Fruit fly (Drosophila melanogaster) whole organism, embryonic: Measurements from ENCODE around the gene CG5071.
A peak's percentile ranks its signal among the peaks of the same experiment; 100 is the strongest.

Experiments used
- Antp ChIP-seq: fragments of 200-800 bp; sonication (Bioruptor generic); optimal IDR thresholded peaks from 3 replicates; lab custom pipeline; 2016; ENCODE audit warnings: missing biosample characterization, missing genetic modification characterization
- Asciz ChIP-seq: fragments of 200-800 bp; sonication (Bioruptor generic); optimal IDR thresholded peaks from 2 replicates; lab custom pipeline; 2017; ENCODE audit warnings: missing biosample characterization, mild to moderate bottlenecking, missing genetic modification characterization, missing genetic modification reagents
- CG10274 ChIP-seq: fragments of 200-800 bp; sonication (Bioruptor generic); optimal IDR thresholded peaks from 3 replicates; lab custom pipeline; 2017; ENCODE audit warnings: missing biosample characterization, mild to moderate bottlenecking, missing genetic modification characterization
- CG10321 ChIP-seq: fragments of 200-800 bp; sonication (Bioruptor generic); IDR thresholded peaks from 2 replicates; pipeline ENCODE4 v1.3.6; 2022; ENCODE audit warnings: missing biosample characterization, missing genetic modification characterization
- CG10366 ChIP-seq: fragments of 200-800 bp; sonication (Bioruptor generic); IDR thresholded peaks from 2 replicates; pipeline ENCODE4 v1.3.6; 2022; ENCODE audit warnings: missing biosample characterization, missing genetic modification characterization
- CG12299 ChIP-seq: fragments of 200-800 bp; sonication (Bioruptor generic); optimal IDR thresholded peaks from 2 replicates; lab custom pipeline; 2018; ENCODE audit warnings: missing biosample characterization, mild to moderate bottlenecking, missing genetic modification characterization
- CG1233 ChIP-seq: fragments of 200-800 bp; sonication (Bioruptor generic); optimal IDR thresholded peaks from 4 replicates; lab custom pipeline; 2018; ENCODE audit warnings: missing biosample characterization, mild to moderate bottlenecking, missing genetic modification characterization
- CG14667 ChIP-seq: fragments of 200-800 bp; sonication (Bioruptor generic); IDR thresholded peaks from 2 replicates; pipeline ENCODE4 v1.3.6; 2022; ENCODE audit warnings: missing biosample characterization, missing genetic modification characterization
- CG17359 ChIP-seq: fragments of 200-800 bp; sonication (Bioruptor generic); optimal IDR thresholded peaks from 3 replicates; lab custom pipeline; 2018; ENCODE audit warnings: missing biosample characterization, mild to moderate bottlenecking, missing genetic modification characterization, moderate library complexity
- CG2712 ChIP-seq: fragments of 200-800 bp; optimal IDR thresholded peaks from 3 replicates; lab custom pipeline; 2019; ENCODE audit warnings: missing biosample characterization, mild to moderate bottlenecking, missing genetic modification characterization, moderate library complexity
- CG31224 ChIP-seq: fragments of 200-800 bp; sonication (Bioruptor generic); IDR thresholded peaks from 2 replicates; pipeline ENCODE4 v1.3.6; 2022; ENCODE audit warnings: missing biosample characterization, missing genetic modification characterization
- CG33213 ChIP-seq: fragments of 200-800 bp; sonication (Bioruptor generic); optimal IDR thresholded peaks from 3 replicates; lab custom pipeline; 2016; ENCODE audit warnings: missing biosample characterization, missing genetic modification characterization
- CG4404 ChIP-seq: fragments of 200-800 bp; sonication (Bioruptor generic); IDR thresholded peaks from 2 replicates; pipeline ENCODE4 v1.3.6; 2022; ENCODE audit warnings: missing biosample characterization, missing genetic modification characterization
- CG5245 ChIP-seq: fragments of 200-800 bp; sonication (Bioruptor generic); optimal IDR thresholded peaks from 3 replicates; lab custom pipeline; 2016; ENCODE audit warnings: missing biosample characterization, missing genetic modification characterization
- CG6254 ChIP-seq: fragments of 200-800 bp; sonication (Bioruptor generic); optimal IDR thresholded peaks from 3 replicates; lab custom pipeline; 2017; ENCODE audit warnings: mild to moderate bottlenecking, missing biosample characterization, missing genetic modification reagents, missing genetic modification characterization
- CG6813 ChIP-seq: fragments of 200-800 bp; sonication (Bioruptor generic); optimal IDR thresholded peaks from 2 replicates; lab custom pipeline; 2017; ENCODE audit warnings: missing biosample characterization, missing genetic modification characterization, mild to moderate bottlenecking, moderate library complexity, missing genetic modification reagents
- CG7839 ChIP-seq: fragments of 200-800 bp; sonication (Bioruptor generic); optimal IDR thresholded peaks from 3 replicates; lab custom pipeline; 2018; ENCODE audit warnings: missing biosample characterization, mild to moderate bottlenecking, missing genetic modification characterization, moderate library complexity
- CHES-1-like ChIP-seq: fragments of 200-800 bp; sonication (Bioruptor generic); optimal IDR thresholded peaks from 2 replicates; lab custom pipeline; 2016; ENCODE audit warnings: missing biosample characterization, missing genetic modification characterization
- Camta ChIP-seq: fragments of 200-800 bp; sonication (Bioruptor generic); optimal IDR thresholded peaks from 2 replicates; lab custom pipeline; 2016; ENCODE audit warnings: missing biosample characterization, missing genetic modification characterization
- CkIIα-i1 ChIP-seq: fragments of 200-800 bp; sonication (Bioruptor generic); IDR thresholded peaks from 2 replicates; pipeline ENCODE4 v1.3.6; 2022; ENCODE audit warnings: missing biosample characterization, missing genetic modification characterization
- Doc2 ChIP-seq: fragments of 200-800 bp; sonication (Bioruptor generic); IDR thresholded peaks from 2 replicates; pipeline ENCODE4 v1.3.6; 2022; ENCODE audit warnings: missing biosample characterization, missing genetic modification characterization
- Elba2 ChIP-seq: fragments of 200-800 bp; sonication (Bioruptor generic); optimal IDR thresholded peaks from 3 replicates; lab custom pipeline; 2016; ENCODE audit warnings: missing biosample characterization, missing genetic modification characterization
- Fer3 ChIP-seq: fragments of 200-800 bp; sonication (Bioruptor generic); optimal IDR thresholded peaks from 2 replicates; lab custom pipeline; 2018; ENCODE audit warnings: missing biosample characterization, mild to moderate bottlenecking, missing genetic modification characterization, moderate library complexity
- Gsc ChIP-seq: fragments of 200-800 bp; sonication (Bioruptor generic); IDR thresholded peaks from 2 replicates; pipeline ENCODE4 v1.3.6; 2022; ENCODE audit warnings: missing biosample characterization, missing genetic modification characterization
- Hr78 ChIP-seq, 2 experiments: fragments of 200-800 bp in 1 of 2; fragments of >200 bp in 1 of 2; sonication (Bioruptor generic) in 1 of 2; optimal IDR thresholded peaks; 2 replicates each; lab custom pipeline; 2017 to 2019; ENCODE audit warnings: missing biosample characterization in 2 of 2, missing genetic modification characterization in 2 of 2, mild to moderate bottlenecking in 1 of 2, moderate library complexity in 1 of 2
- Meics ChIP-seq: fragments of 200-800 bp; sonication (Bioruptor generic); optimal IDR thresholded peaks from 2 replicates; lab custom pipeline; 2017; ENCODE audit warnings: missing biosample characterization, mild to moderate bottlenecking, missing genetic modification characterization
- Nf-YA ChIP-seq: fragments of 200-800 bp; sonication (Bioruptor generic); IDR thresholded peaks from 2 replicates; pipeline ENCODE4 v1.3.6; 2022; ENCODE audit warnings: missing biosample characterization, missing genetic modification characterization
- Ptx1 ChIP-seq: fragments of 200-800 bp; sonication (Bioruptor generic); IDR thresholded peaks from 2 replicates; pipeline ENCODE4 v1.3.6; 2022; ENCODE audit warnings: missing biosample characterization, missing genetic modification characterization
- Rfx ChIP-seq: fragments of 200-800 bp; sonication (Bioruptor generic); IDR thresholded peaks from 2 replicates; pipeline ENCODE4 v1.3.6; 2022; ENCODE audit warnings: missing biosample characterization, missing genetic modification characterization
- Sox102F ChIP-seq: fragments of 200-800 bp; sonication (Bioruptor generic); optimal IDR thresholded peaks from 2 replicates; lab custom pipeline; 2018; ENCODE audit warnings: missing biosample characterization, mild to moderate bottlenecking, missing genetic modification characterization, moderate library complexity
- bsh ChIP-seq, 2 experiments: fragments of 200-800 bp; sonication (Bioruptor generic); optimal IDR thresholded peaks; 2 replicates each; lab custom pipeline; 2017 to 2018; ENCODE audit warnings: mild to moderate bottlenecking in 2 of 2, missing biosample characterization in 2 of 2, missing genetic modification characterization in 2 of 2, moderate library complexity in 1 of 2
- caup ChIP-seq: fragments of 200-800 bp; sonication (Bioruptor generic); optimal IDR thresholded peaks from 3 replicates; lab custom pipeline; 2017; ENCODE audit warnings: missing biosample characterization, mild to moderate bottlenecking, missing genetic modification characterization, moderate library complexity; ENCODE audit not compliant: severe bottlenecking
- chm ChIP-seq: fragments of 200-800 bp; sonication (Bioruptor generic); IDR thresholded peaks from 2 replicates; pipeline ENCODE4 v1.3.6; 2022; ENCODE audit warnings: missing biosample characterization, missing genetic modification characterization
- dan ChIP-seq: fragments of 200-800 bp; sonication (Bioruptor generic); IDR thresholded peaks from 2 replicates; pipeline ENCODE4 v1.3.6; 2022; ENCODE audit warnings: missing biosample characterization, missing genetic modification characterization
- danr ChIP-seq: fragments of 200-800 bp; sonication (Bioruptor generic); IDR thresholded peaks from 2 replicates; pipeline ENCODE4 v1.3.6; 2022; ENCODE audit warnings: missing biosample characterization, missing genetic modification characterization
- disco-r ChIP-seq: fragments of 200-800 bp; sonication (Bioruptor generic); optimal IDR thresholded peaks from 2 replicates; lab custom pipeline; 2016; ENCODE audit warnings: missing biosample characterization, missing genetic modification characterization
- eve ChIP-seq, 2 experiments: fragments of >200 bp; optimal IDR thresholded peaks; 2 replicates each; lab custom pipeline; 2017; ENCODE audit warnings: missing biosample characterization in 2 of 2, missing genetic modification characterization in 2 of 2
- ewg ChIP-seq: fragments of 200-800 bp; sonication (Bioruptor generic); optimal IDR thresholded peaks from 3 replicates; lab custom pipeline; 2017; ENCODE audit warnings: mild to moderate bottlenecking, missing biosample characterization, missing genetic modification reagents, missing genetic modification characterization
- ind ChIP-seq: fragments of 200-800 bp; sonication (Bioruptor generic); optimal IDR thresholded peaks from 3 replicates; lab custom pipeline; 2016; ENCODE audit warnings: missing biosample characterization, missing genetic modification characterization
- lov ChIP-seq, 2 experiments: fragments of 200-800 bp in 1 of 2; fragments of >200 bp in 1 of 2; sonication (Bioruptor generic) in 1 of 2; IDR thresholded peaks in 1 of 2; optimal IDR thresholded peaks in 1 of 2; 2 replicates in 1 of 2; 3 replicates in 1 of 2; pipeline versions ENCODE4 v1.3.6 to Lab custom; 2017 to 2022; ENCODE audit warnings: missing biosample characterization in 1 of 2, missing genetic modification characterization in 1 of 2
- mam ChIP-seq: fragments of 200-800 bp; sonication (Bioruptor generic); optimal IDR thresholded peaks from 3 replicates; lab custom pipeline; 2016; ENCODE audit warnings: missing biosample characterization, missing genetic modification characterization
- nau ChIP-seq: fragments of 200-800 bp; sonication (Bioruptor generic); optimal IDR thresholded peaks from 3 replicates; lab custom pipeline; 2017; ENCODE audit warnings: missing biosample characterization, mild to moderate bottlenecking, missing genetic modification characterization, missing genetic modification reagents
- nerfin-2 ChIP-seq: fragments of 200-800 bp; sonication (Bioruptor generic); IDR thresholded peaks from 2 replicates; pipeline ENCODE4 v1.3.6; 2022; ENCODE audit warnings: missing biosample characterization, missing genetic modification characterization; ENCODE audit not compliant: partially characterized antibody
- phol ChIP-seq: fragments of 200-800 bp; sonication (Bioruptor generic); optimal IDR thresholded peaks from 3 replicates; lab custom pipeline; 2018; ENCODE audit warnings: missing biosample characterization, mild to moderate bottlenecking, missing genetic modification characterization, moderate library complexity
- pros ChIP-seq: fragments of 200-800 bp; sonication (Bioruptor generic); optimal IDR thresholded peaks from 3 replicates; lab custom pipeline; 2019; ENCODE audit warnings: missing biosample characterization, mild to moderate bottlenecking, missing genetic modification characterization, moderate library complexity
- repo ChIP-seq: fragments of 200-800 bp; sonication (Bioruptor generic); optimal IDR thresholded peaks from 2 replicates; lab custom pipeline; 2016; ENCODE audit warnings: missing biosample characterization, missing genetic modification characterization
- ro ChIP-seq: fragments of 200-800 bp; sonication (Bioruptor generic); IDR thresholded peaks from 2 replicates; pipeline ENCODE4 v1.3.6; 2022; ENCODE audit warnings: missing biosample characterization, missing genetic modification characterization
- row ChIP-seq: fragments of 200-800 bp; sonication (Bioruptor generic); IDR thresholded peaks from 3 replicates; pipeline ENCODE4 v1.3.6; 2022; ENCODE audit warnings: missing biosample characterization, missing genetic modification characterization
- run ChIP-seq: fragments of 200-800 bp; sonication (Bioruptor generic); optimal IDR thresholded peaks from 3 replicates; lab custom pipeline; 2018; ENCODE audit warnings: missing biosample characterization, mild to moderate bottlenecking, missing genetic modification characterization
- ttk ChIP-seq: fragments of 200-800 bp; sonication (Bioruptor generic); IDR thresholded peaks from 2 replicates; pipeline ENCODE4 v2.1.2; 2022; ENCODE audit warnings: missing biosample characterization, missing genetic modification characterization
- wor ChIP-seq: fragments of 200-800 bp; sonication (Bioruptor generic); IDR thresholded peaks from 2 replicates; pipeline ENCODE4 v1.3.6; 2022; ENCODE audit warnings: missing biosample characterization, missing genetic modification characterization

The CG5071 gene

DNA sequence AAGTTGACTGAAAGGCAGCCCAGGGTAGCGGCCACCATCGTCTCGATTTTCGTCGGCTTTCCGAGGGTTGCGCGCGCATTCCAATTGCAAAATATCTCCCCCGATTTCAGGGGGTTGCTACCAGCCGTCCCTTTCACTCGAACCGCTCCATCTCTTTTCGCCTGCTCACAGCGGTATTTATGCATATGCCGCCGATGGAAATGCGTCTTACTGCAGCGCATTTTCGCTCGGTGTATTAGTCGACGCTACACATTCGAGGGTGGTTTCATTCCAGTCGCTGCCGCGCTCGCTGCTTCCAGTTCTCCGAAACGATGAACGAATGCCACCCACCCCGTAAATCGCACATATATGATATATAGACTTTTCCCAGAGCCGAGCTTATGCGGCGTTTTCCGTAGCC is 29.0 kb upstream of the CG5071 start (continued):
- TF ChIP-seq Fer3 (tag; lab: Kevin White, UChicago) (no peak), CG7839 (tag; lab: Kevin White, UChicago) (no peak), CG2712 (no peak), Meics (GFP tag; lab: Kevin White, UChicago) (no peak), CG31224 (GFP tag; lab: Robert Waterston, UW) (no peak), CG17359 (tag; lab: Kevin White, UChicago) (no peak), Sox102F (GFP tag; lab: Kevin White, UChicago) (no peak), wor (GFP tag; lab: Robert Waterston, UW) (no peak), CG14667 (no peak), ind (no peak), Doc2 (GFP tag; lab: Robert Waterston, UW) (no peak), CkIIα-i1 (no peak), mam (GFP tag; lab: Kevin White, UChicago) (no peak), ro (GFP tag; lab: Robert Waterston, UW) (no peak), Elba2 (no peak), bsh (GFP tag; optimal IDR thresholded peaks at IDR 0.05; lab: Kevin White, UChicago) (no peak), CG33213 (no peak), Hr78 (GFP tag; optimal IDR thresholded peaks at IDR 0.05; lab: Kevin White, UChicago) (no peak), chm (GFP tag; lab: Robert Waterston, UW) (peak; percentile 35; the same call in 1 of the 2 replicates), CG12299 (tag; lab: Kevin White, UChicago) (no peak), caup (GFP tag; lab: Kevin White, UChicago) (peak; percentile 13), Asciz (GFP tag; lab: Kevin White, UChicago) (no peak), CG4404 (GFP tag; lab: Robert Waterston, UW) (no peak), CG10321 (peak; percentile 80), Nf-YA (no peak), Rfx (GFP tag; lab: Robert Waterston, UW) (peak; percentile 56), lov (optimal IDR thresholded peaks at IDR 0.05; lab: Kevin White, UChicago) (no peak), lov (GFP tag; IDR thresholded peaks at IDR 0.05; lab: Robert Waterston, UW) (no peak), CG6254 (GFP tag; lab: Kevin White, UChicago) (no peak), dan (GFP tag; lab: Robert Waterston, UW) (no peak), Camta (GFP tag; lab: Kevin White, UChicago) (no peak), Ptx1 (GFP tag; lab: Robert Waterston, UW) (no peak), ewg (peak; percentile 98), CG10274 (GFP tag; lab: Kevin White, UChicago) (no peak), CHES-1-like (GFP tag; lab: Kevin White, UChicago) (no peak), run (tag; lab: Kevin White, UChicago) (no peak), CG6813 (GFP tag; lab: Kevin White, UChicago) (no peak), nau (GFP tag; lab: Kevin White, UChicago) (no peak), phol (tag; lab: Kevin White, UChicago) (no peak), row (GFP tag; lab: Robert Waterston, UW) (peak; percentile 77), disco-r (GFP tag; lab: Kevin White, UChicago) (no peak), ttk (GFP tag; lab: Robert Waterston, UW) (peak; percentile 33; the same call in 1 of the 2 replicates), Antp (no peak), Gsc (no peak), CG10366 (GFP tag; lab: Robert Waterston, UW) (no peak), CG1233 (GFP tag; lab: Kevin White, UChicago) (no peak), repo (no peak), pros (GFP tag; lab: Kevin White, UChicago) (peak; percentile 82), eve (GFP tag; optimal IDR thresholded peaks at IDR 0.05; lab: Kevin White, UChicago) (no peak), nerfin-2 (GFP tag; lab: Robert Waterston, UW) (no peak), danr (no peak), CG5245 (GFP tag; lab: Kevin White, UChicago) (no peak)
